Fruit fly (Drosophila melanogaster) Kc167 (cell line): ENCODE measurements around the gene sev.

Experiments used
- Myc ChIP-seq: fragments of >200 bp; optimal IDR thresholded peaks from 2 replicates; lab custom pipeline; 2017; ENCODE audit warnings: missing external identifiers
- h ChIP-seq: fragments of >200 bp; optimal IDR thresholded peaks from 3 replicates; lab custom pipeline; 2018; ENCODE audit warnings: missing external identifiers
- psq ChIP-seq: fragments of >200 bp; optimal IDR thresholded peaks from 2 replicates; lab custom pipeline; 2017; ENCODE audit warnings: missing external identifiers
- ttk ChIP-seq: sonication (Bioruptor generic); optimal IDR thresholded peaks from 2 replicates; lab custom pipeline; 2017; ENCODE audit warnings: missing external identifiers

DNA sequence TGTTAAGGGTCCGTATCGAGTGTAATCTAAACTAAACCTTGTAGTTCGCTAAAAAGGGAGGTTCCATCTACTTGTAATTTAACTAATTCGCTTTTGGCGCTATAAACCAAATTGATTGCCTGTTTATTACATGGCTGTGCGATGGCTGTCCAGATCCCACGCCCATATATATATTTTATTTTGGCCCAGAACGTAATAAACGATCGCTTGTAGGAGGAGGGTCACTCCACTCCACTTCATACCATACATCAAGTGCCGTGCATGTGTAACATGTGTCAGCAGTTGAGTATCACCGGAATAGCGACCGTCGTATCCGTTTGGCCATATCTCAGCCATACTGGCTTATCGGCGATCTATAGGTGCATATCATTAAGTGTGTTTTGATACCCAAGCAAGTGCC lies 9.2 kb upstream of the sev start:
- TF ChIP-seq h: no peak
- TF ChIP-seq Myc (lab: Kevin White, UChicago): no peak
- no peak for TF ChIP-seq psq (lab: Kevin White, UChicago)
- TF ChIP-seq ttk (lab: Kevin White, UChicago): no peak
